Fruit fly (Drosophila melanogaster) S2 (cell line): ENCODE measurements around the gene Ir67a.

Source experiments
- CG8478 ChIP-seq: fragments of >200 bp; optimal IDR thresholded peaks from 2 replicates; lab custom pipeline; 2018
- CTCF ChIP-seq, 2 experiments: fragments of >200 bp; optimal IDR thresholded peaks; 2 replicates each; lab custom pipeline; 2018

- no peak for TF ChIP-seq CTCF (optimal IDR thresholded peaks at IDR 0.05; lab: Kevin White, UChicago)
- TF ChIP-seq CG8478 (lab: Kevin White, UChicago): no peak
These were observed 3.1 kb upstream of the Ir67a start, which contains the start of gene CG42673 for dm6 chr3L:9546875-9547324.
